Fruit fly (Drosophila melanogaster) whole organism, embryonic: ENCODE measurements around the gene JIL-1.

ENCODE experiments used
- C15 ChIP-seq: fragments of 200-800 bp; sonication (Bioruptor generic); IDR thresholded peaks from 3 replicates; pipeline ENCODE4 v1.3.6; 2022; ENCODE audit warnings: missing biosample characterization, missing genetic modification characterization
- CG10366 ChIP-seq: fragments of 200-800 bp; sonication (Bioruptor generic); IDR thresholded peaks from 2 replicates; pipeline ENCODE4 v1.3.6; 2022; ENCODE audit warnings: missing biosample characterization, missing genetic modification characterization
- CG10462 ChIP-seq: fragments of 200-800 bp; sonication (Bioruptor generic); optimal IDR thresholded peaks from 2 replicates; lab custom pipeline; 2016; ENCODE audit warnings: missing biosample characterization, missing genetic modification characterization
- CG10979 ChIP-seq: fragments of 200-800 bp; sonication (Bioruptor generic); optimal IDR thresholded peaks from 2 replicates; lab custom pipeline; 2018; ENCODE audit warnings: missing biosample characterization, mild to moderate bottlenecking, missing genetic modification characterization, moderate library complexity
- CG12299 ChIP-seq: fragments of 200-800 bp; sonication (Bioruptor generic); optimal IDR thresholded peaks from 2 replicates; lab custom pipeline; 2018; ENCODE audit warnings: missing biosample characterization, mild to moderate bottlenecking, missing genetic modification characterization
- CG12769 ChIP-seq: fragments of 200-800 bp; sonication (Bioruptor generic); optimal IDR thresholded peaks from 2 replicates; lab custom pipeline; 2019; ENCODE audit warnings: missing biosample characterization, mild to moderate bottlenecking, missing genetic modification characterization, moderate library complexity
- CG1603 ChIP-seq: fragments of 200-800 bp; sonication (Bioruptor generic); optimal IDR thresholded peaks from 2 replicates; lab custom pipeline; 2019; ENCODE audit warnings: missing biosample characterization, mild to moderate bottlenecking, missing genetic modification characterization, moderate library complexity
- CG17359 ChIP-seq: fragments of 200-800 bp; sonication (Bioruptor generic); optimal IDR thresholded peaks from 3 replicates; lab custom pipeline; 2018; ENCODE audit warnings: missing biosample characterization, mild to moderate bottlenecking, missing genetic modification characterization, moderate library complexity
- CG18764 ChIP-seq: fragments of 200-800 bp; sonication (Bioruptor generic); optimal IDR thresholded peaks from 3 replicates; lab custom pipeline; 2016; ENCODE audit warnings: missing biosample characterization, missing genetic modification characterization
- CG2116 ChIP-seq: fragments of 200-800 bp; sonication (Bioruptor generic); optimal IDR thresholded peaks from 3 replicates; lab custom pipeline; 2018; ENCODE audit warnings: missing biosample characterization, mild to moderate bottlenecking, missing genetic modification characterization
- CG2875 ChIP-seq: fragments of 200-800 bp; sonication (Bioruptor generic); optimal IDR thresholded peaks from 2 replicates; lab custom pipeline; 2017; ENCODE audit warnings: missing biosample characterization, mild to moderate bottlenecking, missing genetic modification characterization, missing genetic modification reagents
- CG34422 ChIP-seq: fragments of 200-800 bp; sonication (Bioruptor generic); IDR thresholded peaks from 3 replicates; pipeline ENCODE4 v1.3.6; 2022; ENCODE audit warnings: missing biosample characterization, missing genetic modification characterization
- CG3847 ChIP-seq: fragments of 200-800 bp; sonication (Bioruptor generic); IDR thresholded peaks from 2 replicates; pipeline ENCODE4 v1.3.6; 2022; ENCODE audit warnings: missing biosample characterization, missing genetic modification characterization
- CG4360 ChIP-seq: fragments of 200-800 bp; sonication (Bioruptor generic); IDR thresholded peaks from 2 replicates; pipeline ENCODE4 v1.3.6; 2022; ENCODE audit warnings: missing biosample characterization, missing genetic modification characterization
- CG4617 ChIP-seq: fragments of 200-800 bp; sonication (Bioruptor generic); optimal IDR thresholded peaks from 3 replicates; lab custom pipeline; 2016; ENCODE audit warnings: missing biosample characterization, missing genetic modification characterization, borderline replicate concordance
- CG5953 ChIP-seq: fragments of 200-800 bp; sonication (Bioruptor generic); IDR thresholded peaks from 2 replicates; pipeline ENCODE4 v1.3.6; 2022; ENCODE audit warnings: missing biosample characterization, missing genetic modification characterization
- CG6175 ChIP-seq: fragments of 200-800 bp; sonication (Bioruptor generic); IDR thresholded peaks from 3 replicates; pipeline ENCODE4 v1.3.6; 2022; ENCODE audit warnings: missing biosample characterization, missing genetic modification characterization
- CG7556 ChIP-seq: fragments of 200-800 bp; sonication (Bioruptor generic); optimal IDR thresholded peaks from 2 replicates; lab custom pipeline; 2017; ENCODE audit warnings: missing biosample characterization, mild to moderate bottlenecking, missing genetic modification characterization
- CG7745 ChIP-seq: fragments of 200-800 bp; sonication (Bioruptor generic); optimal IDR thresholded peaks from 2 replicates; lab custom pipeline; 2018; ENCODE audit warnings: missing biosample characterization, mild to moderate bottlenecking, missing genetic modification characterization, moderate library complexity
- CG7928 ChIP-seq: fragments of 200-800 bp; sonication (Bioruptor generic); optimal IDR thresholded peaks from 2 replicates; lab custom pipeline; 2017; ENCODE audit warnings: missing biosample characterization, mild to moderate bottlenecking, missing genetic modification characterization
- CG9215 ChIP-seq: fragments of 200-800 bp; sonication (Bioruptor generic); IDR thresholded peaks from 2 replicates; pipeline ENCODE4 v1.3.6; 2022; ENCODE audit warnings: missing biosample characterization, missing genetic modification characterization
- CG9797 ChIP-seq: fragments of 200-800 bp; sonication (Bioruptor generic); optimal IDR thresholded peaks from 3 replicates; lab custom pipeline; 2018; ENCODE audit warnings: missing biosample characterization, mild to moderate bottlenecking, missing genetic modification characterization
- D ChIP-seq, 2 experiments: fragments of 200-800 bp in 1 of 2; fragments of >200 bp in 1 of 2; sonication (Bioruptor generic) in 1 of 2; optimal IDR thresholded peaks; 2 replicates in 1 of 2; 3 replicates in 1 of 2; lab custom pipeline; 2017; ENCODE audit warnings: mild to moderate bottlenecking in 1 of 2, missing biosample characterization in 1 of 2, missing genetic modification characterization in 1 of 2, missing genetic modification reagents in 1 of 2
- Dbx ChIP-seq: fragments of 200-800 bp; sonication (Bioruptor generic); IDR thresholded peaks from 3 replicates; pipeline ENCODE4 v1.3.6; 2022; ENCODE audit warnings: missing biosample characterization, missing genetic modification characterization
- Fer1 ChIP-seq: fragments of 200-800 bp; sonication (Bioruptor generic); optimal IDR thresholded peaks from 2 replicates; lab custom pipeline; 2017; ENCODE audit warnings: missing biosample characterization, mild to moderate bottlenecking, missing genetic modification characterization
- H2.0 ChIP-seq: fragments of 200-800 bp; sonication (Bioruptor generic); IDR thresholded peaks from 2 replicates; pipeline ENCODE4 v1.3.6; 2022; ENCODE audit warnings: missing biosample characterization, missing genetic modification characterization
- Hey ChIP-seq: fragments of 200-800 bp; sonication (Bioruptor generic); optimal IDR thresholded peaks from 3 replicates; lab custom pipeline; 2018; ENCODE audit warnings: missing biosample characterization, mild to moderate bottlenecking, missing genetic modification characterization
- Hmr ChIP-seq: fragments of 200-800 bp; sonication (Bioruptor generic); optimal IDR thresholded peaks from 3 replicates; lab custom pipeline; 2017; ENCODE audit warnings: mild to moderate bottlenecking, missing biosample characterization, missing genetic modification reagents, missing genetic modification characterization
- Lhr ChIP-seq: fragments of 200-800 bp; sonication (Bioruptor generic); optimal IDR thresholded peaks from 3 replicates; lab custom pipeline; 2017; ENCODE audit warnings: mild to moderate bottlenecking, missing biosample characterization, missing genetic modification reagents, missing genetic modification characterization
- Max ChIP-seq: fragments of 200-800 bp; sonication (Bioruptor generic); optimal IDR thresholded peaks from 2 replicates; lab custom pipeline; 2016; ENCODE audit warnings: missing biosample characterization, mild to moderate bottlenecking, missing genetic modification characterization
- TFAM ChIP-seq: fragments of 200-800 bp; sonication (Bioruptor generic); optimal IDR thresholded peaks from 2 replicates; lab custom pipeline; 2017; ENCODE audit warnings: missing biosample characterization, missing genetic modification characterization, inconsistent platforms
- ato ChIP-seq: fragments of 200-800 bp; sonication (Bioruptor generic); IDR thresholded peaks from 2 replicates; pipeline ENCODE4 v1.3.6; 2022; ENCODE audit warnings: missing biosample characterization, missing genetic modification characterization; ENCODE audit not compliant: partially characterized antibody
- bcd ChIP-seq: fragments of 200-800 bp; sonication (Bioruptor generic); optimal IDR thresholded peaks from 2 replicates; lab custom pipeline; 2017; ENCODE audit warnings: missing biosample characterization, mild to moderate bottlenecking, missing genetic modification characterization
- bsh ChIP-seq, 2 experiments: fragments of 200-800 bp; sonication (Bioruptor generic); optimal IDR thresholded peaks; 2 replicates each; lab custom pipeline; 2017 to 2018; ENCODE audit warnings: mild to moderate bottlenecking in 2 of 2, missing biosample characterization in 2 of 2, missing genetic modification characterization in 2 of 2, moderate library complexity in 1 of 2
- cg ChIP-seq: fragments of 200-800 bp; sonication (Bioruptor generic); optimal IDR thresholded peaks from 3 replicates; lab custom pipeline; 2019; ENCODE audit warnings: missing biosample characterization, mild to moderate bottlenecking, missing genetic modification characterization, moderate library complexity
- crol ChIP-seq: fragments of 200-800 bp; sonication (Bioruptor generic); IDR thresholded peaks from 2 replicates; pipeline ENCODE4 v1.3.6; 2022; ENCODE audit warnings: missing biosample characterization, missing genetic modification characterization
- cwo ChIP-seq: fragments of 200-800 bp; sonication (Bioruptor generic); optimal IDR thresholded peaks from 3 replicates; lab custom pipeline; 2017; ENCODE audit warnings: missing biosample characterization, missing genetic modification characterization, mild to moderate bottlenecking, moderate library complexity, missing genetic modification reagents
- dpn ChIP-seq, 2 experiments: fragments of 200-800 bp; sonication (Bioruptor generic); optimal IDR thresholded peaks; 3 replicates each; lab custom pipeline; 2016; ENCODE audit warnings: missing biosample characterization in 2 of 2, missing genetic modification characterization in 2 of 2
- fd102C ChIP-seq: fragments of 200-800 bp; sonication (Bioruptor generic); optimal IDR thresholded peaks from 2 replicates; lab custom pipeline; 2018; ENCODE audit warnings: missing biosample characterization, mild to moderate bottlenecking, missing genetic modification characterization, moderate library complexity
- fd3F ChIP-seq: fragments of 200-800 bp; sonication (Bioruptor generic); optimal IDR thresholded peaks from 2 replicates; lab custom pipeline; 2018; ENCODE audit warnings: missing biosample characterization, mild to moderate bottlenecking, missing genetic modification characterization, moderate library complexity
- fru ChIP-seq: fragments of >200 bp; optimal IDR thresholded peaks from 2 replicates; lab custom pipeline; 2017
- gem ChIP-seq: fragments of 200-800 bp; sonication (Bioruptor generic); optimal IDR thresholded peaks from 2 replicates; lab custom pipeline; 2019; ENCODE audit warnings: missing biosample characterization, mild to moderate bottlenecking, missing genetic modification characterization, moderate library complexity
- h ChIP-seq: fragments of >200 bp; optimal IDR thresholded peaks from 2 replicates; lab custom pipeline; 2017
- ind ChIP-seq: fragments of 200-800 bp; sonication (Bioruptor generic); optimal IDR thresholded peaks from 3 replicates; lab custom pipeline; 2016; ENCODE audit warnings: missing biosample characterization, missing genetic modification characterization
- jigr1 ChIP-seq: fragments of 200-800 bp; sonication (Bioruptor generic); IDR thresholded peaks from 3 replicates; pipeline ENCODE4 v1.3.6; 2022; ENCODE audit warnings: missing biosample characterization, missing genetic modification characterization
- mam ChIP-seq: fragments of 200-800 bp; sonication (Bioruptor generic); optimal IDR thresholded peaks from 3 replicates; lab custom pipeline; 2016; ENCODE audit warnings: missing biosample characterization, missing genetic modification characterization
- odd ChIP-seq: fragments of 200-800 bp; sonication (Bioruptor generic); optimal IDR thresholded peaks from 2 replicates; lab custom pipeline; 2017; ENCODE audit warnings: missing biosample characterization, mild to moderate bottlenecking, missing genetic modification characterization
- pb ChIP-seq: fragments of 200-800 bp; sonication (Bioruptor generic); optimal IDR thresholded peaks from 3 replicates; lab custom pipeline; 2016; ENCODE audit warnings: missing biosample characterization, missing genetic modification characterization
- pita ChIP-seq: fragments of 200-800 bp; sonication (Bioruptor generic); optimal IDR thresholded peaks from 2 replicates; lab custom pipeline; 2017; ENCODE audit warnings: missing biosample characterization, mild to moderate bottlenecking, missing genetic modification characterization
- pum ChIP-seq: fragments of 200-800 bp; sonication (Bioruptor generic); optimal IDR thresholded peaks from 2 replicates; lab custom pipeline; 2016; ENCODE audit warnings: missing biosample characterization, missing genetic modification characterization
- tin ChIP-seq: fragments of 200-800 bp; sonication (Bioruptor generic); optimal IDR thresholded peaks from 3 replicates; lab custom pipeline; 2016; ENCODE audit warnings: missing biosample characterization, missing genetic modification characterization

Gene JIL-1

dm6 chr3L:11085810-11086209 is 7.2 kb downstream of the JIL-1 start (continued):
- TF ChIP-seq Hey (peak; percentile 99), CG5953 (GFP tag; lab: Robert Waterston, UW) (no peak), fru (lab: Kevin White, UChicago) (no peak), CG6175 (no peak), CG12769 (tag; lab: Kevin White, UChicago) (no peak), CG4617 (GFP tag; lab: Kevin White, UChicago) (no peak), H2.0 (GFP tag; lab: Robert Waterston, UW) (no peak), CG4360 (no peak), pum (GFP tag; lab: Kevin White, UChicago) (no peak), pb (no peak), ind (GFP tag; lab: Kevin White, UChicago) (no peak), CG7556 (no peak), CG18764 (GFP tag; lab: Kevin White, UChicago) (no peak), Fer1 (GFP tag; lab: Kevin White, UChicago) (peak; percentile 43), odd (no peak), mam (no peak), tin (GFP tag; lab: Kevin White, UChicago) (no peak), fd102C (GFP tag; lab: Kevin White, UChicago) (no peak), pita (GFP tag; lab: Kevin White, UChicago) (no peak), fd3F (GFP tag; lab: Kevin White, UChicago) (peak; percentile 4), CG2875 (no peak), CG1603 (tag; lab: Kevin White, UChicago) (peak; percentile 10), ato (GFP tag; lab: Robert Waterston, UW) (no peak), CG9797 (GFP tag; lab: Kevin White, UChicago) (no peak), cwo (GFP tag; lab: Kevin White, UChicago) (peak; percentile 98), C15 (GFP tag; lab: Robert Waterston, UW) (no peak), gem (tag; lab: Kevin White, UChicago) (no peak), CG3847 (no peak), CG10462 (GFP tag; lab: Kevin White, UChicago) (no peak), TFAM (no peak), CG7745 (tag; lab: Kevin White, UChicago) (peak; percentile 37), CG34422 (GFP tag; lab: Robert Waterston, UW) (0 out of 3 replicates have a peak, but pooled peaks have one; percentile 30), CG12299 (no peak), Dbx (GFP tag; lab: Robert Waterston, UW) (no peak), CG10979 (no peak), bsh (GFP tag; optimal IDR thresholded peaks at IDR 0.05; lab: Kevin White, UChicago) (no peak), bcd (GFP tag; lab: Kevin White, UChicago) (no peak), dpn (GFP tag; optimal IDR thresholded peaks at IDR 0.05; lab: Kevin White, UChicago) (no peak), CG17359 (tag; lab: Kevin White, UChicago) (no peak), CG9215 (GFP tag; lab: Robert Waterston, UW) (no peak), D (optimal IDR thresholded peaks at IDR 0.05; lab: Kevin White, UChicago) (no peak), D (GFP tag; optimal IDR thresholded peaks at IDR 0.05; lab: Kevin White, UChicago) (no peak), Hmr (no peak), Lhr (GFP tag; lab: Kevin White, UChicago) (no peak), cg (GFP tag; lab: Kevin White, UChicago) (peak; percentile 46), CG2116 (GFP tag; lab: Kevin White, UChicago) (no peak), crol (GFP tag; lab: Robert Waterston, UW) (no peak), CG7928 (GFP tag; lab: Kevin White, UChicago) (no peak), CG10366 (no peak), Max (GFP tag; lab: Kevin White, UChicago) (no peak), jigr1 (GFP tag; lab: Robert Waterston, UW) (no peak), h (lab: Kevin White, UChicago) (no peak)
